Worm (Caenorhabditis elegans) whole organism, L4 larva: ENCODE measurements around the gene C49C3.4.
A peak's percentile ranks its signal among the peaks of the same experiment; 100 is the strongest.

Source experiments
- D1046.2 ChIP-seq: fragments of 200-800 bp; sonication (Bioruptor generic); IDR thresholded peaks from 2 replicates; pipeline ENCODE4 v1.3.6; 2022; ENCODE audit warnings: missing genetic modification characterization, missing compliant biosample characterization
- Y48G9A.11 ChIP-seq: fragments of 200-800 bp; sonication (Bioruptor generic); IDR thresholded peaks from 2 replicates; pipeline ENCODE4 v1.3.6; 2022; ENCODE audit warnings: missing genetic modification reagents, missing genetic modification characterization, missing compliant biosample characterization
- Y75B8A.6 ChIP-seq: fragments of 200-800 bp; sonication (Bioruptor generic); IDR thresholded peaks from 2 replicates; pipeline ENCODE4 v1.3.6; 2022; ENCODE audit warnings: missing genetic modification reagents, missing genetic modification characterization, missing compliant biosample characterization
- aly-2 ChIP-seq: sonication (generic microtip); optimal IDR thresholded peaks from 2 replicates; lab custom pipeline; 2018; ENCODE audit warnings: missing biosample characterization, missing genetic modification characterization
- ama-1 ChIP-seq: fragments of 150-350 bp; optimal IDR thresholded peaks from 2 replicates; lab custom pipeline; 2014; ENCODE audit warnings: inconsistent platforms, mixed read lengths
- arid-1 ChIP-seq: fragments of 200-800 bp; sonication (Bioruptor generic); conservative IDR thresholded peaks from 2 replicates; pipeline ENCODE4 v1.3.6; 2022; ENCODE audit warnings: missing genetic modification reagents, missing genetic modification characterization, missing compliant biosample characterization
- ceh-20 ChIP-seq: fragments of 200-800 bp; sonication (Bioruptor generic); IDR thresholded peaks from 2 replicates; pipeline ENCODE4 v1.3.6; 2022; ENCODE audit warnings: missing genetic modification reagents, missing genetic modification characterization, missing compliant biosample characterization
- ceh-28 ChIP-seq: fragments of 150-350 bp; optimal IDR thresholded peaks from 2 replicates; lab custom pipeline; 2014; ENCODE audit warnings: missing biosample characterization, missing genetic modification reagents, missing genetic modification characterization
- ceh-44 ChIP-seq: fragments of 200-800 bp; sonication (Bioruptor generic); IDR thresholded peaks from 2 replicates; pipeline ENCODE4 v1.3.6; 2022; ENCODE audit warnings: missing genetic modification reagents, missing genetic modification characterization, missing compliant biosample characterization
- ctbp-1 ChIP-seq: fragments of 200-800 bp; sonication (Bioruptor generic); IDR thresholded peaks from 2 replicates; pipeline ENCODE4 v1.3.6; 2022; ENCODE audit warnings: missing genetic modification reagents, missing genetic modification characterization, missing compliant biosample characterization
- daf-8 ChIP-seq: fragments of 200-800 bp; sonication (Bioruptor generic); IDR thresholded peaks from 2 replicates; pipeline ENCODE4 v1.3.6; 2022; ENCODE audit warnings: missing genetic modification characterization, missing compliant biosample characterization
- dmd-6 ChIP-seq: fragments of 200-800 bp; sonication (Bioruptor generic); IDR thresholded peaks from 2 replicates; pipeline ENCODE4 v1.3.6; 2022; ENCODE audit warnings: missing genetic modification reagents, missing genetic modification characterization, missing compliant biosample characterization
- dve-1 ChIP-seq: sonication (generic microtip); optimal IDR thresholded peaks from 2 replicates; lab custom pipeline; 2017; ENCODE audit warnings: antibody characterized with exemption, mild to moderate bottlenecking, missing genetic modification characterization, missing compliant biosample characterization; ENCODE audit not compliant: insufficient read depth
- fkh-10 ChIP-seq: fragments of 150-350 bp; optimal IDR thresholded peaks from 2 replicates; lab custom pipeline; 2014; ENCODE audit warnings: missing biosample characterization, missing genetic modification reagents, missing genetic modification characterization
- hif-1 ChIP-seq, 2 experiments: sonication (generic microtip); optimal IDR thresholded peaks; 2 replicates each; lab custom pipeline; 2016 to 2017; ENCODE audit warnings: missing compliant biosample characterization in 2 of 2, missing genetic modification characterization in 2 of 2, missing genetic modification reagents in 2 of 2, missing genotype in 2 of 2, mild to moderate bottlenecking in 1 of 2
- hmg-1.1 ChIP-seq: fragments of 200-800 bp; sonication (Bioruptor generic); IDR thresholded peaks from 2 replicates; pipeline ENCODE4 v1.3.6; 2022; ENCODE audit warnings: missing genetic modification reagents, missing genetic modification characterization, missing compliant biosample characterization
- lin-38 ChIP-seq: fragments of 200-800 bp; sonication (Bioruptor generic); IDR thresholded peaks from 2 replicates; pipeline ENCODE4 v1.3.6; 2022; ENCODE audit warnings: missing genetic modification reagents, missing genetic modification characterization, missing compliant biosample characterization
- lsy-2 ChIP-seq, 2 experiments: fragments of 150-350 bp in 1 of 2; sonication (generic microtip) in 1 of 2; optimal IDR thresholded peaks; 2 replicates each; lab custom pipeline; 2014 to 2017; ENCODE audit warnings: missing biosample characterization in 2 of 2, missing genetic modification characterization in 2 of 2
- madf-9 ChIP-seq: fragments of 200-800 bp; sonication (Bioruptor generic); conservative IDR thresholded peaks from 2 replicates; pipeline ENCODE4 v1.3.6; 2022; ENCODE audit warnings: missing genetic modification reagents, missing genetic modification characterization, missing compliant biosample characterization
- mdl-1 ChIP-seq, 2 experiments: fragments of 150-350 bp in 1 of 2; sonication (generic microtip) in 1 of 2; optimal IDR thresholded peaks; 2 replicates each; lab custom pipeline; 2014 to 2017; ENCODE audit warnings: missing biosample characterization in 2 of 2, missing genetic modification characterization in 2 of 2
- mep-1 ChIP-seq: fragments of 150-350 bp; sonication (generic microtip); optimal IDR thresholded peaks from 3 replicates; lab custom pipeline; 2014; ENCODE audit warnings: missing biosample characterization, missing genetic modification characterization
- mes-2 ChIP-seq: sonication (generic microtip); optimal IDR thresholded peaks from 2 replicates; lab custom pipeline; 2016; ENCODE audit warnings: missing genotype, mild to moderate bottlenecking, missing genetic modification characterization, missing compliant biosample characterization; ENCODE audit not compliant: poor library complexity, severe bottlenecking
- mxl-3 ChIP-seq: fragments of 200-800 bp; sonication (Bioruptor generic); optimal IDR thresholded peaks from 2 replicates; lab custom pipeline; 2018; ENCODE audit warnings: mild to moderate bottlenecking, missing genetic modification characterization, missing compliant biosample characterization
- nhr-10 ChIP-seq: fragments of 150-350 bp; optimal IDR thresholded peaks from 2 replicates; lab custom pipeline; 2014; ENCODE audit warnings: missing biosample characterization, missing genetic modification characterization
- nhr-41 ChIP-seq: fragments of 200-800 bp; sonication (Bioruptor generic); IDR thresholded peaks from 2 replicates; pipeline ENCODE4 v1.3.6; 2022; ENCODE audit warnings: missing genetic modification reagents, missing genetic modification characterization, missing compliant biosample characterization
- pqm-1 ChIP-seq: sonication (generic microtip); optimal IDR thresholded peaks from 2 replicates; lab custom pipeline; 2017; ENCODE audit warnings: missing biosample characterization, missing genetic modification characterization
- rbr-2 ChIP-seq: sonication (generic microtip); optimal IDR thresholded peaks from 2 replicates; lab custom pipeline; 2016; ENCODE audit warnings: missing genotype, missing genetic modification characterization, missing compliant biosample characterization
- snpc-1.2 ChIP-seq: fragments of 200-800 bp; sonication (Bioruptor generic); IDR thresholded peaks from 2 replicates; pipeline ENCODE4 v1.3.6; 2022; ENCODE audit warnings: missing genetic modification reagents, missing genetic modification characterization, missing compliant biosample characterization
- unc-130 ChIP-seq: sonication (generic microtip); optimal IDR thresholded peaks from 2 replicates; lab custom pipeline; 2016; ENCODE audit warnings: missing genetic modification reagents, missing genetic modification characterization, missing compliant biosample characterization
- unc-62 ChIP-seq, 3 experiments: fragments of 150-350 bp in 1 of 3; sonication (generic microtip); optimal IDR thresholded peaks in 2 of 3; peaks in 1 of 3; 1 replicate in 1 of 3; 2 replicates in 2 of 3; lab custom pipeline; 2014 to 2017; ENCODE audit warnings: missing biosample characterization in 3 of 3, missing genetic modification characterization in 3 of 3, missing genetic modification reagents in 3 of 3, missing genotype in 1 of 3
- zip-2 ChIP-seq: fragments of 150-350 bp; optimal IDR thresholded peaks from 2 replicates; lab custom pipeline; 2014; ENCODE audit warnings: missing biosample characterization, missing genetic modification characterization
- ztf-7 ChIP-seq: fragments of 150-350 bp; optimal IDR thresholded peaks from 2 replicates; lab custom pipeline; 2014; ENCODE audit warnings: missing biosample characterization, missing genetic modification characterization

Gene C49C3.4

ce11 chrIV:17281060-17282021, 39.3 kb upstream of the C49C3.4 start (continued):
- TF ChIP-seq dve-1 (peak; percentile 95), mxl-3 (no peak), ztf-7 (tag; lab: Kevin White, UChicago) (peak; percentile 66), D1046.2 (no peak), lin-38 (GFP tag; lab: Robert Waterston, UW) (peak; percentile 81), ceh-28 (tag; lab: Kevin White, UChicago) (no peak), madf-9 (GFP tag; lab: Robert Waterston, UW) (no peak; the same call in 1 of the 2 replicates), arid-1 (GFP tag; lab: Robert Waterston, UW) (peak; percentile 79), ceh-44 (GFP tag; lab: Robert Waterston, UW) (no peak), hmg-1.1 (GFP tag; lab: Robert Waterston, UW) (peak; percentile 52), fkh-10 (GFP tag; lab: Kevin White, UChicago) (no peak), ama-1 (lab: Kevin White, UChicago) (peak; percentile 98), nhr-41 (GFP tag; lab: Robert Waterston, UW) (0 out of 2 replicates have a peak, but pooled peaks have one; percentile 28), nhr-10 (tag; lab: Kevin White, UChicago) (peak; percentile 46)

DNA sequence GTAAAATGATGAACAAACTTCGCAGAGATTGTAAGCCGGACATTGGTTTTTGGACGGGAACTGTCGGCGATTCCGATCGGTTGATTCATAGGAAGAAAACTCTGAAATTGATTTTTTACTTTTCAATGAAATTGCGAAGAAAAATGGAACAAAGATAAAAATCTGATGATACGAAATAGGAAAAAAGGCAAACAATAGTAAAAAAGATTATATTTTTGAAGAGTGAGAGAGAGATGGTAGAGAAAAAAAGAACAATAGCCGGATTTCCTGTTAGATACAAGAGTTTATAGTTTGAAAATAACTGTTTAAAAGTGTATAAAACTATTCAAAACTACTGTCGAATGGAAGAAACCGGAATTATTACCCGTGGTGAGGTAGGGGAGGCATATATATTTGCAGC, 36.5 kb upstream of the C49C3.4 start, which contains the start of gene nra-1:
Gene nra-1 (minus strand): TSS at position 101 of the 400 bp plus-strand sequence.
- TF ChIP-seq unc-130 (no peak), Y75B8A.6 (no peak), aly-2 (no peak), pqm-1 (no peak)
- TF ChIP-seq, all 104 proteins: peak for 0

DNA sequence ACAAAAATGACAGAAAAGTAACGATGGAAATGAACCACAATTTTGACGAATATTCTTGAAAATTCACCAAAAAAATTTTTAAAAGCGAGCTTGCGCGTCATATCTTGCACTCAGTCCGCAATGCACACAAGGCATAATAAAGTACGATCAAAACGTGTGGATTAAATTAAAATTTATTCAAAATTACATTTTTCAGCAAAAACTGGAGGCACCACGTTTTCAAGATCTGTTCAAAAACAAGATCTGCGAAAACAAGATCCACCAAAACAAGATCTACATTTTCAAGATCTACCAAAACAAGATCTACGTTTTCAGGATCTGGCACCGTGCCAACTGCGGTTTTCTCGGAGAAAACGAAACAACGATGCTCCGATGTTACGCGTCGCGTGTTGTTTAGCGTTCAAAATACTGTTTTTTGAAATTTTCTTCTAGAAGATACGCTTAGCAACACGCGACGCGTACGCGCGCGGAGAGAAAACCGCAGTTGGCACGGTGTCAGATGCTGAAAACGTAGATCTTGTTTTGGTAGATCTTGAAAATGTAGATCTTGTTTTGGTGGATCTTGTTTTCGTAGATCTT, 36.0 kb upstream of the C49C3.4 start:
- TF ChIP-seq Y48G9A.11 (GFP tag; lab: Robert Waterston, UW) (peak; percentile 41; the same call in 1 of the 2 replicates), lin-38 (GFP tag; lab: Robert Waterston, UW) (0 out of 2 replicates have a peak, but pooled peaks have one; percentile 16), snpc-1.2 (GFP tag; lab: Robert Waterston, UW) (peak; percentile 44; the same call in 1 of the 2 replicates)

DNA sequence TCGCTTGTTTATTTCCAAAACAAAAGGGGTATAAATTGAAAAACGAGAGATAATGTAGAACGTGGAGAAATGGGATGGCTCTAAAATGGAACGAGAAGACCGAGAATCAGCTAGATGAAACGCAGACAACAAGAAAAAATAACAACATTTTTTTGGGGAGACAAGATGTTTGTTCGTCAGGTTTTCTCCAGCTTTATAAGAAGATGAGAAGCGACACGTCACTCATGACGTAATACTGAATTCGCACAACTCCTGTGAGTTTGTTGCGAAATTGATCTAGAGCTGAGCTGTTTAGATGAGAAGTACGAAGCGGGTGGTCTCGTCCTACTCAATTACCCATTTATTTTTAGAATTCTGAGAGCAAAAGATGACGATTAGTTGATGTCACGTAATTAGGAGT, 35.3 kb upstream of the C49C3.4 start:
- TF ChIP-seq dve-1: peak; percentile 11
- TF ChIP-seq mes-2 (tag; lab: Kevin White, UChicago): peak; percentile 42
- peak; percentile 63; the same call in 1 of the 2 replicates for TF ChIP-seq ctbp-1
- TF ChIP-seq Y75B8A.6: 0 out of 2 replicates have a peak, but pooled peaks have one; percentile 20
- peak in 1 of 2 experiments; percentile 3 for TF ChIP-seq mdl-1 (tag; optimal IDR thresholded peaks at IDR 0.05; lab: Kevin White, UChicago)
- 0 out of 2 replicates have a peak, but pooled peaks have one; percentile 25 for TF ChIP-seq dmd-6
- TF ChIP-seq mep-1 (tag; lab: Kevin White, UChicago): peak; percentile 12
- peak; percentile 39; the same call in 1 of the 2 replicates for TF ChIP-seq ceh-20 (GFP tag; lab: Robert Waterston, UW)
- peak in 1 of 2 experiments; percentile 49 for TF ChIP-seq unc-62 (GFP tag; optimal IDR thresholded peaks at IDR 0.05 in 1 of 2; lab: Kevin White, UChicago)
- TF ChIP-seq unc-62 (tag; optimal IDR thresholded peaks at IDR 0.05; lab: Kevin White, UChicago): no peak
- TF ChIP-seq ceh-44 (GFP tag; lab: Robert Waterston, UW): no peak
- TF ChIP-seq rbr-2: peak; percentile 7
- peak in 1 of 2 experiments; percentile 52 for TF ChIP-seq lsy-2 (tag; optimal IDR thresholded peaks at IDR 0.05; lab: Kevin White, UChicago)
- TF ChIP-seq hif-1 (tag; optimal IDR thresholded peaks at IDR 0.05; lab: Kevin White, UChicago): peak in 1 of 2 experiments; percentile 26
- TF ChIP-seq snpc-1.2 (GFP tag; lab: Robert Waterston, UW): 0 out of 2 replicates have a peak, but pooled peaks have one; percentile 34
- TF ChIP-seq daf-8 (GFP tag; lab: Robert Waterston, UW): no peak
- TF ChIP-seq nhr-41 (GFP tag; lab: Robert Waterston, UW): no peak
- TF ChIP-seq zip-2 (tag; lab: Kevin White, UChicago): no peak
